Worm (Caenorhabditis elegans) whole organism, mixed stage, embryonic: ENCODE data around the gene klc-1.
A peak's percentile ranks its signal among the peaks of the same experiment; 100 is the strongest.

Experiments
- M03D4.4 ChIP-seq: sonication (generic microtip); optimal IDR thresholded peaks from 2 replicates; lab custom pipeline; 2017; ENCODE audit warnings: mild to moderate bottlenecking, missing genetic modification characterization, missing compliant biosample characterization
- bed-3 ChIP-seq: fragments of 200-800 bp; sonication (Bioruptor generic); optimal IDR thresholded peaks from 3 replicates; lab custom pipeline; 2018; ENCODE audit warnings: mild to moderate bottlenecking, missing genetic modification characterization, moderate library complexity, missing compliant biosample characterization
- blmp-1 ChIP-seq: fragments of 150-350 bp; optimal IDR thresholded peaks from 2 replicates; lab custom pipeline; 2014; ENCODE audit warnings: missing biosample characterization, missing genetic modification characterization
- ceh-39 ChIP-seq: fragments of 150-350 bp; optimal IDR thresholded peaks from 2 replicates; lab custom pipeline; 2014; ENCODE audit warnings: missing biosample characterization, missing genetic modification characterization
- ceh-43 ChIP-seq: fragments of 200-800 bp; sonication (Bioruptor generic); optimal IDR thresholded peaks from 2 replicates; lab custom pipeline; 2018; ENCODE audit warnings: mild to moderate bottlenecking, missing genetic modification characterization, moderate library complexity, missing compliant biosample characterization
- ceh-83 ChIP-seq: fragments of 200-800 bp; sonication (Bioruptor generic); optimal IDR thresholded peaks from 2 replicates; lab custom pipeline; 2018; ENCODE audit warnings: mild to moderate bottlenecking, missing genetic modification characterization, missing compliant biosample characterization
- ces-1 ChIP-seq: fragments of 150-350 bp; optimal IDR thresholded peaks from 2 replicates; lab custom pipeline; 2014; ENCODE audit warnings: missing biosample characterization, missing genetic modification reagents, missing genetic modification characterization
- cnd-1 ChIP-seq: fragments of 200-800 bp; sonication (Bioruptor generic); optimal IDR thresholded peaks from 2 replicates; lab custom pipeline; 2018; ENCODE audit warnings: mild to moderate bottlenecking, missing genetic modification characterization, missing compliant biosample characterization
- drap-1 ChIP-seq: fragments of 200-800 bp; sonication (Bioruptor generic); optimal IDR thresholded peaks from 3 replicates; lab custom pipeline; 2018; ENCODE audit warnings: mild to moderate bottlenecking, missing genetic modification characterization, missing compliant biosample characterization
- elt-1 ChIP-seq: sonication (generic microtip); optimal IDR thresholded peaks from 2 replicates; lab custom pipeline; 2017; ENCODE audit warnings: missing genetic modification characterization, mild to moderate bottlenecking, missing compliant biosample characterization, antibody characterized with exemption, moderate library complexity, borderline replicate concordance; ENCODE audit not compliant: insufficient read depth
- elt-3 ChIP-seq: fragments of 150-350 bp; optimal IDR thresholded peaks from 2 replicates; lab custom pipeline; 2014; ENCODE audit warnings: missing biosample characterization, missing genetic modification characterization
- flh-1 ChIP-seq: fragments of 200-800 bp; sonication (Bioruptor generic); optimal IDR thresholded peaks from 2 replicates; lab custom pipeline; 2018; ENCODE audit warnings: mild to moderate bottlenecking, missing genetic modification characterization, moderate library complexity, missing compliant biosample characterization
- ham-2 ChIP-seq: fragments of 200-800 bp; sonication (Bioruptor generic); optimal IDR thresholded peaks from 2 replicates; lab custom pipeline; 2018; ENCODE audit warnings: mild to moderate bottlenecking, missing genetic modification characterization, missing compliant biosample characterization
- hlh-1 ChIP-seq: fragments of 150-350 bp; optimal IDR thresholded peaks from 2 replicates; lab custom pipeline; 2014; ENCODE audit warnings: missing biosample characterization, missing genetic modification reagents, missing genetic modification characterization
- lin-13 ChIP-seq: fragments of 150-350 bp; optimal IDR thresholded peaks from 2 replicates; lab custom pipeline; 2014; ENCODE audit warnings: missing biosample characterization, missing genetic modification characterization
- lin-32 ChIP-seq: fragments of 200-800 bp; sonication (Bioruptor generic); optimal IDR thresholded peaks from 2 replicates; lab custom pipeline; 2018; ENCODE audit warnings: mild to moderate bottlenecking, missing genetic modification characterization, missing compliant biosample characterization
- lsy-2 ChIP-seq: fragments of 150-350 bp; optimal IDR thresholded peaks from 2 replicates; lab custom pipeline; 2014; ENCODE audit warnings: missing biosample characterization, missing genetic modification characterization
- mab-5 ChIP-seq: fragments of 150-350 bp; optimal IDR thresholded peaks from 2 replicates; lab custom pipeline; 2014; ENCODE audit warnings: missing biosample characterization, missing genetic modification characterization
- mep-1 ChIP-seq: fragments of 150-350 bp; optimal IDR thresholded peaks from 2 replicates; lab custom pipeline; 2017; ENCODE audit warnings: missing biosample characterization, missing genetic modification reagents, missing genetic modification characterization, inconsistent platforms
- mls-2 ChIP-seq: sonication (generic microtip); optimal IDR thresholded peaks from 2 replicates; lab custom pipeline; 2016; ENCODE audit warnings: mild to moderate bottlenecking, missing genetic modification characterization, moderate library complexity, missing compliant biosample characterization
- nhr-12 ChIP-seq: fragments of 150-350 bp; optimal IDR thresholded peaks from 2 replicates; lab custom pipeline; 2014; ENCODE audit warnings: missing biosample characterization, missing genetic modification characterization
- nhr-2 ChIP-seq: fragments of 150-350 bp; optimal IDR thresholded peaks from 2 replicates; lab custom pipeline; 2014; ENCODE audit warnings: missing biosample characterization, missing genetic modification characterization
- nhr-237 ChIP-seq: fragments of 150-350 bp; optimal IDR thresholded peaks from 2 replicates; lab custom pipeline; 2014; ENCODE audit warnings: missing biosample characterization, missing genetic modification characterization
- nhr-28 ChIP-seq: fragments of 150-350 bp; optimal IDR thresholded peaks from 2 replicates; lab custom pipeline; 2014; ENCODE audit warnings: missing biosample characterization, missing genetic modification characterization
- nhr-76 ChIP-seq: sonication (generic microtip); optimal IDR thresholded peaks from 2 replicates; lab custom pipeline; 2017; ENCODE audit warnings: missing biosample characterization, missing genetic modification characterization
- pha-4 ChIP-seq: fragments of 150-350 bp; optimal IDR thresholded peaks from 2 replicates; lab custom pipeline; 2018; ENCODE audit warnings: missing biosample characterization, missing genetic modification reagents, missing genetic modification characterization
- sem-2 ChIP-seq: fragments of 200-800 bp; sonication (Bioruptor generic); optimal IDR thresholded peaks from 2 replicates; lab custom pipeline; 2018; ENCODE audit warnings: mild to moderate bottlenecking, missing genetic modification characterization, missing compliant biosample characterization
- snpc-4 ChIP-seq: fragments of 150-350 bp; optimal IDR thresholded peaks from 2 replicates; lab custom pipeline; 2014; ENCODE audit warnings: missing biosample characterization, missing genetic modification characterization
- sptf-1 ChIP-seq: sonication (generic microtip); optimal IDR thresholded peaks from 2 replicates; lab custom pipeline; 2017; ENCODE audit warnings: mild to moderate bottlenecking, missing genetic modification characterization, moderate library complexity, missing compliant biosample characterization
- tbx-8 ChIP-seq: fragments of 200-800 bp; sonication (Bioruptor generic); optimal IDR thresholded peaks from 2 replicates; lab custom pipeline; 2018; ENCODE audit warnings: mild to moderate bottlenecking, missing genetic modification characterization, moderate library complexity, missing compliant biosample characterization
- unc-120 ChIP-seq: sonication (generic microtip); optimal IDR thresholded peaks from 2 replicates; lab custom pipeline; 2017; ENCODE audit warnings: missing genetic modification characterization, missing compliant biosample characterization; ENCODE audit not compliant: poor library complexity, severe bottlenecking
- unc-39 ChIP-seq: fragments of 150-350 bp; optimal IDR thresholded peaks from 2 replicates; lab custom pipeline; 2014; ENCODE audit warnings: missing biosample characterization, missing genetic modification characterization
- unc-62 ChIP-seq: fragments of 150-350 bp; optimal IDR thresholded peaks from 2 replicates; lab custom pipeline; 2014; ENCODE audit warnings: missing biosample characterization, missing genetic modification reagents, missing genetic modification characterization
- zip-8 ChIP-seq: fragments of 150-350 bp; optimal IDR thresholded peaks from 2 replicates; lab custom pipeline; 2014; ENCODE audit warnings: missing biosample characterization, missing genetic modification characterization
- ztf-11 ChIP-seq: fragments of 150-350 bp; optimal IDR thresholded peaks from 2 replicates; lab custom pipeline; 2014; ENCODE audit warnings: missing biosample characterization, missing genetic modification characterization

The klc-1 gene

DNA sequence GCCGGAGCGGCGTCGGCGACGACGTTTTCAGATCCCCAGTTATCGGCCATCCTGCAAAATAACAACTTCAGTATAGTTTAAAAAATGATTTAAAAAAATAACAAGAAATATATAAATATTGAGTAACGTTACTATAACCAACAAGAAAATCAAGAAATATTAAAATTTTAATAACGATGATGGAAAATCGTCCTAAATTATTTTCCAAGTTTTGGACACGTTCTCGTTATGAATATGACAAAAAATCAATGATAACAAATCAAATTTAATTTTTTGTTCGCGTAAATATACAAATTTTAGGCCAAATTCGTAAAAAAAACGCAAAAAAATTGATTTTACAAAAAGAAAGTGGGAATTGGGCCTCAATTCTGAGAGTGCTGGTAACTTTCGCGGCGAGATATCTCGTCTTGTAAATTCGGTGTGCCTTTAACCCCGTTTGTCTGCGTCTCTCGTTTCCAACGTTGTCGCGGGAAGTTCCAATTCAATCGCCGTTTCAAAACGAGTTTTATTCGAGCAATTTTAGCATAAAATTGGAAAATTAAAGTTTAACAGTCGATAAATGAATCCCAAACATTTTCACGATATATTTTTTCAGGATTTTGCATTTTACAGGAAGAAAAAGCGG lies 27.6 kb downstream of the klc-1 start, which contains the start of gene rps-5:
rps-5 (minus strand) TSS at position 51 of the 625 bp plus-strand sequence.
- TF ChIP-seq hlh-1 (tag; lab: Kevin White, UChicago) (peak; percentile 37), mep-1 (tag; lab: Kevin White, UChicago) (peak; percentile 41), snpc-4 (tag; lab: Kevin White, UChicago) (no peak), elt-1 (no peak), nhr-237 (tag; lab: Kevin White, UChicago) (peak; percentile 33), ceh-39 (tag; lab: Kevin White, UChicago) (peak; percentile 10), mab-5 (no peak), sem-2 (GFP tag; lab: Kevin White, UChicago) (no peak), lsy-2 (tag; lab: Kevin White, UChicago) (peak; percentile 76), flh-1 (GFP tag; lab: Kevin White, UChicago) (no peak), ces-1 (GFP tag; lab: Kevin White, UChicago) (peak; percentile 82), ham-2 (GFP tag; lab: Kevin White, UChicago) (no peak), nhr-12 (tag; lab: Kevin White, UChicago) (no peak), pha-4 (tag; lab: Kevin White, UChicago) (peak; percentile 41), lin-13 (peak; percentile 58), ceh-43 (GFP tag; lab: Kevin White, UChicago) (no peak)

DNA sequence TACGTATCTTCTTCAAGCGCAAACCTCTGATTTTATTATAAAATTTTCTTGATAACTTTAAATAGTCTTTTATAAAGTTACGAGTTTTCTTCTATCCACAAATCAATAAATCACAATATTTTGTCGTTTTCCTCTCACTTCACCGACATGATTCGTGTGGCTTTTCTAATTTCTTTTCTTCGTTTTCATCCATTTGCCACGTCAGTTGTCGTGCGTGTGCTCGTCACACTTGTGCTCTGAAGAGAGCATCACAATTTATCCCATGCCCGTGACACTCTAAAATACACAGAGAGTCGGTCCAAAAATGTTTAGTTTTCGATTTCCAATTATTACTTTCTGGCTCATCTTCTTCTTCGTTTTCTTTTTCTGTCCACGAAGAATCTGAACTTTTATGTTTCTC lies 28.4 kb downstream of the klc-1 start:
- TF ChIP-seq cnd-1 (tag; lab: Kevin White, UChicago) (no peak), hlh-1 (tag; lab: Kevin White, UChicago) (peak; percentile 75)
- TF ChIP-seq, all 35 proteins: peak for 1

DNA sequence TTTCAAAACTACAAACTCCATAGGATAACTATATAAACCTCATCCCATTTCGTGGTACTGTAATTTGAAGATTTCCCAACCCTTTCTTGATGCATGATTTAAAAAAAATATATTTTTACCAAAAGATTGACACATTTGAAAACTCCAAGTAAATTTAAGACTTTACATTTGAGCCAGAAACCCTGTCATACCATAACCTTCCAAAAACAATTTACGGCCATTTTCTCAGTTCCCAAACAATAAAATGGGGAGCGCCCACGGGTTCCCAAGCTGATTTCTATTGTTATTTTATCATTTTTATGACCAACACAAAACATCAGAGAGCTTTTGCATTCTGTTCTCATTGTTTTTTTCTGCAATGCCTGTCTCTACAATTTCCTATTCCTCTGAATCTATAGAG lies 29.1 kb downstream of the klc-1 start, which contains the start of gene clc-9:
clc-9 (plus strand) TSS at position 301 of the 400 bp plus-strand sequence.
- TF ChIP-seq nhr-237 (tag; lab: Kevin White, UChicago) (no peak), unc-62 (GFP tag; lab: Kevin White, UChicago) (no peak), ces-1 (GFP tag; lab: Kevin White, UChicago) (no peak), mab-5 (no peak), ceh-83 (GFP tag; lab: Kevin White, UChicago) (no peak), drap-1 (GFP tag; lab: Kevin White, UChicago) (no peak), ceh-43 (GFP tag; lab: Kevin White, UChicago) (no peak), M03D4.4 (no peak), zip-8 (no peak)
- TF ChIP-seq, all 35 proteins: peak for 0

DNA sequence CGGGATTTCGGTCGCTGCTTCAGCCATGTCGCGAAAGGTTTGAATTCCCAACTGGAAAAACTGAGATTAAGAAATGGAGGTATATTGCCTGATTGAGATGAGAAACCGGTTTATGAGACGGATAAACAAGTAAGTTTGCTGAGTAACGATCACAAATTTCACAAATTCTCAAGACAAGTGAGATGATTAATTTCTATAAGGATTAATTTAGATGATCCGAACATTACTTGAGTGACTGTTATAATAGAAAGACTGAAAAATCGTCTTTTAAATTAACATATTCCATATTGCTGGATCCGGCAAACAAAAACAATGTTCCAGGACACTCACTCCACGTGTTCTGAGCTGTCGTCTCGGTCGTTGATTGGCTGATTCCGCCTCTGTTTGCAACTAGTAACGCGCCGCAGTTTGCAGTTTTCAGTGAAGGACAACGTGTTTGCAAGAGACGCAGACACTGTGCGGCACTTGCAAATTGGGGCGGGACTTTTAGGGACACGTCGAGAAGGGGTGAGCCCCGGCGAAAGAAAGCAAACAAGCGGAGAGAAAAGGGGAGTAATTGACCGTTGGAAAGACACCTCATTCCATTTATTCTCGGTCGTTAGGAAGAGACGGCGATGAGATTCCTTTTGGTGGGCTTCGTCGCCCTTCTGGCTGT lies 35.4 kb downstream of the klc-1 start, which contains the start of the genes imp-2 and enpl-1:
imp-2 (minus strand) TSS at position 51 of the 655 bp plus-strand sequence.
enpl-1 (plus strand) TSS at position 462 of the 655 bp plus-strand sequence.
- TF ChIP-seq lin-32 (no peak), ceh-43 (GFP tag; lab: Kevin White, UChicago) (peak; percentile 38), ham-2 (GFP tag; lab: Kevin White, UChicago) (peak; percentile 79), nhr-237 (tag; lab: Kevin White, UChicago) (peak; percentile 50), ceh-39 (tag; lab: Kevin White, UChicago) (peak; percentile 85), bed-3 (GFP tag; lab: Kevin White, UChicago) (no peak), cnd-1 (tag; lab: Kevin White, UChicago) (peak; percentile 58), unc-120 (tag; lab: Kevin White, UChicago) (peak; percentile 98), nhr-28 (tag; lab: Kevin White, UChicago) (no peak), nhr-76 (tag; lab: Kevin White, UChicago) (no peak), ztf-11 (tag; lab: Kevin White, UChicago) (peak; percentile 18), hlh-1 (tag; lab: Kevin White, UChicago) (peak; percentile 60), blmp-1 (tag; lab: Kevin White, UChicago) (no peak), M03D4.4 (peak; percentile 62), zip-8 (no peak), unc-62 (GFP tag; lab: Kevin White, UChicago) (peak; percentile 31), mls-2 (tag; lab: Kevin White, UChicago) (peak; percentile 74), lin-13 (peak; percentile 88), tbx-8 (GFP tag; lab: Kevin White, UChicago) (no peak), ceh-83 (GFP tag; lab: Kevin White, UChicago) (no peak), pha-4 (tag; lab: Kevin White, UChicago) (peak; percentile 73), ces-1 (GFP tag; lab: Kevin White, UChicago) (peak; percentile 88), mab-5 (no peak), sptf-1 (tag; lab: Kevin White, UChicago) (peak; percentile 79), nhr-12 (tag; lab: Kevin White, UChicago) (no peak), mep-1 (tag; lab: Kevin White, UChicago) (peak; percentile 93), snpc-4 (tag; lab: Kevin White, UChicago) (no peak), drap-1 (GFP tag; lab: Kevin White, UChicago) (peak; percentile 60), lsy-2 (tag; lab: Kevin White, UChicago) (peak; percentile 87), nhr-2 (tag; lab: Kevin White, UChicago) (peak; percentile 57), sem-2 (GFP tag; lab: Kevin White, UChicago) (no peak), elt-3 (no peak), flh-1 (GFP tag; lab: Kevin White, UChicago) (no peak), unc-39 (tag; lab: Kevin White, UChicago) (no peak), elt-1 (no peak)
